Worm (Caenorhabditis elegans): ENCODE measurements around the gene F18E3.10.

DNA sequence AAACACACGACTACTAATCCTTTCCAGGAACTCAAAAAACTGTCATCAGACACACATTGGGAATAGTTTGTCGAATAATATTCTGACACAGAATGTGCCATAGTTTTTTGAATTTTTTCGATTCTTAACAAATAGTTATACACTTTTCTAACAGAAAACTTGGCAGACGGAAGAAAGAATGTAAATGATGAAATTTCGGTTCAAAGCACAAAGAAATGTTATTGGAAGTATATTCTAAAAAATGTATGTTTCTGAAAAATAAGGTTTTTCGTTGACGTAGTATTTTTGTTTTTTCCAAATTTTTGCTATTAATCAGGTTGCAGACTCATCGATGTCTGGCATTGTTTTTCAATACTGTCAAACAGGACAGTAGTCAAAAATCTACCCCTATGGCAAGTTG is 36.7 kb upstream of the F18E3.10 start, which contains the start of gene srh-92:
- TF ChIP-seq pbrm-1 (GFP tag; IDR thresholded peaks at IDR 0.05): no peak
- TF ChIP-seq B0336.3 (GFP tag; IDR thresholded peaks at IDR 0.05): no peak
- TF ChIP-seq ceh-40 (GFP tag; IDR thresholded peaks at IDR 0.05): no peak
- no peak for TF ChIP-seq him-1 (tag; optimal IDR thresholded peaks at IDR 0.05)
- TF ChIP-seq snpc-4 (GFP tag; optimal IDR thresholded peaks at IDR 0.05): no peak
- TF ChIP-seq snpc-4 (tag; optimal IDR thresholded peaks at IDR 0.05): no peak
- no peak for TF ChIP-seq pha-4 (tag; optimal IDR thresholded peaks at IDR 0.05)
- TF ChIP-seq ceh-91 (GFP tag; IDR thresholded peaks at IDR 0.05): no peak
- no peak for TF ChIP-seq aptf-3 (GFP tag; IDR thresholded peaks at IDR 0.05)
- TF ChIP-seq lsl-1 (GFP tag; optimal IDR thresholded peaks at IDR 0.05): no peak
- no peak for TF ChIP-seq unc-62 (GFP tag; optimal IDR thresholded peaks at IDR 0.05)
